Fruit fly (Drosophila melanogaster): ENCODE data around the gene Spn38F.

DNA sequence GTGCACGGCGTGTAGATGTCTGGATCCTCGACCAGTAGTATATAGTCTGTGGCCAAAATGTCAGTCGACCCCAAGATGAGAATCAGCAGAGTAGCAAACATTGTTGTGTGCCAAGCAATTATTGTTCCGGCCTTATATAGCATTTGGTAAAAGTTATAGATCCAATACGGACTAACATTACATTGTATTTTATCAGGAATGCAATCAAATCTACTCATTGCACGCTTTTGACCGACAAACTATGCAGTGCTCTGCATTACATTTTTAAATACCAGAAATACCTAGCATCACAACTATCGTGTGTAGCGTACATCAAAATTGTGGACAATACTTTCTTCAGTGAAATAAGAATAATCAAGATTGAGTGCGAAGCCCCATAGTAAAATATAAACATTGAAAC lies 17.0 kb downstream of the Spn38F start, which contains the start of gene CheB38c:
- TF ChIP-seq h (optimal IDR thresholded peaks at IDR 0.05) = no peak
- TF ChIP-seq psq (optimal IDR thresholded peaks at IDR 0.05) = no peak
- TF ChIP-seq Myc (optimal IDR thresholded peaks at IDR 0.05) = no peak

Data from Kc167 (cell line).